Fruit fly (Drosophila melanogaster): ENCODE measurements around the gene gdrd.
A peak's percentile ranks its signal among the peaks of the same experiment; 100 is the strongest.

Gene gdrd

dm6 chr3L:14657485-14658054 is 33.6 kb upstream of the gdrd start:
- no peak for TF ChIP-seq pan (optimal IDR thresholded peaks at IDR 0.05)
- TF ChIP-seq usp (GFP tag; optimal IDR thresholded peaks at IDR 0.05) = no peak
- TF ChIP-seq Dll (optimal IDR thresholded peaks at IDR 0.05) = no peak
- no peak for TF ChIP-seq psq (optimal IDR thresholded peaks at IDR 0.05)
- no peak for TF ChIP-seq EcR (GFP tag; optimal IDR thresholded peaks at IDR 0.05)
- no peak for TF ChIP-seq CG8478 (optimal IDR thresholded peaks at IDR 0.05)

- peak in 1 of 2 experiments; percentile 6 for TF ChIP-seq EcR (GFP tag; optimal IDR thresholded peaks at IDR 0.05)
- no peak for TF ChIP-seq usp (GFP tag; optimal IDR thresholded peaks at IDR 0.05)
Observed at dm6 chr3L:14659954-14660907, 30.9 kb upstream of the gdrd start.

dm6 chr3L:14661567-14662258 is 29.4 kb upstream of the gdrd start:
- TF ChIP-seq usp (GFP tag; optimal IDR thresholded peaks at IDR 0.05) (no peak), pan (optimal IDR thresholded peaks at IDR 0.05) (no peak), psq (optimal IDR thresholded peaks at IDR 0.05) (no peak), Dll (optimal IDR thresholded peaks at IDR 0.05) (no peak), CG8478 (optimal IDR thresholded peaks at IDR 0.05) (no peak), EcR (GFP tag; optimal IDR thresholded peaks at IDR 0.05) (no peak)

dm6 chr3L:14663750-14664149 is 27.4 kb upstream of the gdrd start:
- TF ChIP-seq Dll (optimal IDR thresholded peaks at IDR 0.05) (no peak), CG8478 (optimal IDR thresholded peaks at IDR 0.05) (no peak), EcR (GFP tag; optimal IDR thresholded peaks at IDR 0.05) (no peak), psq (optimal IDR thresholded peaks at IDR 0.05) (no peak), pan (optimal IDR thresholded peaks at IDR 0.05) (no peak), usp (GFP tag; optimal IDR thresholded peaks at IDR 0.05) (no peak)

DNA sequence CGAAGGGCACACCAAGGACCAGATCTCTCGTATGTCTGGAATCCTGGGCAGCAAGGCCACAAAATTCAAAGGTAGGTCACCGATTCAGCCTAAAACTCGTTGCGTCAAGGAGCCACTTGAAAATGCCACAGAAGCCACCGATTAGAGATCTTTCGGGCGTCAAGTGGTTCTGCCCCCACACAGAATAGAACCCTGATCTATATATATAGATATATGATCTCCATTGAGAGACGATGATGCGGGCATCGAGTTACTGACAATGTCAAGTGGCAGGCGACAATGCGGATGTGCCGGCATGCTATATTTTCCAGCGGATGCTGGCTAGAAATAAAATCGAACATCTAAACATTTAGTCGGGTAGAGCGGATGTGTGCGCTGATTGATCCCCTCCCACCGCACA is 26.8 kb upstream of the gdrd start:
- no peak for TF ChIP-seq psq (optimal IDR thresholded peaks at IDR 0.05)
- no peak for TF ChIP-seq Dll (optimal IDR thresholded peaks at IDR 0.05)
- no peak for TF ChIP-seq CG8478 (optimal IDR thresholded peaks at IDR 0.05)
- TF ChIP-seq EcR (GFP tag; optimal IDR thresholded peaks at IDR 0.05) = no peak
- no peak for TF ChIP-seq usp (GFP tag; optimal IDR thresholded peaks at IDR 0.05)
- no peak for TF ChIP-seq pan (optimal IDR thresholded peaks at IDR 0.05)

- TF ChIP-seq psq (optimal IDR thresholded peaks at IDR 0.05) (no peak), pan (optimal IDR thresholded peaks at IDR 0.05) (no peak), EcR (GFP tag; optimal IDR thresholded peaks at IDR 0.05) (no peak), usp (GFP tag; optimal IDR thresholded peaks at IDR 0.05) (no peak), CG8478 (optimal IDR thresholded peaks at IDR 0.05) (no peak), Dll (optimal IDR thresholded peaks at IDR 0.05) (no peak)
Observed at dm6 chr3L:14665802-14666351, 25.3 kb upstream of the gdrd start.

- TF ChIP-seq CG8478 (optimal IDR thresholded peaks at IDR 0.05) (no peak), Dll (optimal IDR thresholded peaks at IDR 0.05) (no peak), psq (optimal IDR thresholded peaks at IDR 0.05) (no peak), EcR (GFP tag; optimal IDR thresholded peaks at IDR 0.05) (no peak), pan (optimal IDR thresholded peaks at IDR 0.05) (no peak), usp (GFP tag; optimal IDR thresholded peaks at IDR 0.05) (no peak)
Observed at dm6 chr3L:14668638-14669037, 22.5 kb upstream of the gdrd start.

dm6 chr3L:14671546-14671945 is 19.6 kb upstream of the gdrd start:
- peak in 1 of 2 experiments; percentile 13 for TF ChIP-seq EcR (GFP tag; optimal IDR thresholded peaks at IDR 0.05)
- no peak for TF ChIP-seq psq (optimal IDR thresholded peaks at IDR 0.05)
- TF ChIP-seq pan (optimal IDR thresholded peaks at IDR 0.05) = no peak

DNA sequence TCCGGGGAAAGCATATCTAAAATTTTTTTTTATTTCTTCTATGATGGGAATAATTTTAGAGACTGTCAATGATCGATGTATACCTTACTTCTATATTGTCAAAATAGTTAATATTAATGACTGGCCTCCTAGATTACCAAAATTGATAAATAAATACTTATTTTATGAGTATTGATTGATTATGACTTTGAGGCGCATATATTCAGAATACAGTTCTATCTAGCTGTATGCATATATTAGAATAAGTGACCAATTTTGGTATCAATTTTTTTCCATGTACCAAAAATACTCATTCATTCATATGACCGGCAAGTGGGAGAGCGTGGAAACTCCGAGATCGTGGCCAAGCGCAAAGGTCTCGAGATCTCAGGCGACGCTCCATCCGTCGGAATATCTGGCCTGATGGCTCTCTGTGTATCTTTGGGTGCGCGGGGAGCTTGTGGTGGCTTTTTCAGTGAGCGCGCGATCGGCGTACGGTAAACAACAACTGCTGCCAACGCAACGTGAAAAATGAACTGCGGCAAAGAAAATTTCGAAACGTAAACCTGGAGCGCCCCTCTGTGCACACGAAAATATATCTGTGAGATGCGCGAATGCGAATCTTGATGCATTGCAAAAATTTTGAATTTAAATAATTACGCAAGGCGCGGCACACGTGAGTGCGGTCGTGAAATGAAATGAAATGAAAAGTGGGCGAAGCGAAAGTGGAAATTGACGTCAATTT is 18.6 kb upstream of the gdrd start, which contains the start of the genes CG43121 and ome:
TSS of gene CG43121 (minus strand) at position 51 of the 724 bp plus-strand sequence.
TSS of gene ome (plus strand) at position 453 of the 724 bp plus-strand sequence.
- TF ChIP-seq usp (GFP tag; optimal IDR thresholded peaks at IDR 0.05) = no peak
- no peak for TF ChIP-seq CG8478 (optimal IDR thresholded peaks at IDR 0.05)
- TF ChIP-seq EcR (GFP tag; optimal IDR thresholded peaks at IDR 0.05) = no peak
- no peak for TF ChIP-seq psq (optimal IDR thresholded peaks at IDR 0.05)
- no peak for TF ChIP-seq Dll (optimal IDR thresholded peaks at IDR 0.05)
- no peak for TF ChIP-seq pan (optimal IDR thresholded peaks at IDR 0.05)

dm6 chr3L:14673740-14674463 is 17.2 kb upstream of the gdrd start:
- TF ChIP-seq Dll (optimal IDR thresholded peaks at IDR 0.05) (no peak), CG8478 (optimal IDR thresholded peaks at IDR 0.05) (no peak), pan (optimal IDR thresholded peaks at IDR 0.05) (no peak), EcR (GFP tag; optimal IDR thresholded peaks at IDR 0.05) (no peak), usp (GFP tag; optimal IDR thresholded peaks at IDR 0.05) (no peak), psq (optimal IDR thresholded peaks at IDR 0.05) (no peak)

Measured in whole organism.